Fruit fly (Drosophila melanogaster): ENCODE measurements around the gene CG16952.
A peak's percentile ranks its signal among the peaks of the same experiment; 100 is the strongest.

Gene CG16952

DNA sequence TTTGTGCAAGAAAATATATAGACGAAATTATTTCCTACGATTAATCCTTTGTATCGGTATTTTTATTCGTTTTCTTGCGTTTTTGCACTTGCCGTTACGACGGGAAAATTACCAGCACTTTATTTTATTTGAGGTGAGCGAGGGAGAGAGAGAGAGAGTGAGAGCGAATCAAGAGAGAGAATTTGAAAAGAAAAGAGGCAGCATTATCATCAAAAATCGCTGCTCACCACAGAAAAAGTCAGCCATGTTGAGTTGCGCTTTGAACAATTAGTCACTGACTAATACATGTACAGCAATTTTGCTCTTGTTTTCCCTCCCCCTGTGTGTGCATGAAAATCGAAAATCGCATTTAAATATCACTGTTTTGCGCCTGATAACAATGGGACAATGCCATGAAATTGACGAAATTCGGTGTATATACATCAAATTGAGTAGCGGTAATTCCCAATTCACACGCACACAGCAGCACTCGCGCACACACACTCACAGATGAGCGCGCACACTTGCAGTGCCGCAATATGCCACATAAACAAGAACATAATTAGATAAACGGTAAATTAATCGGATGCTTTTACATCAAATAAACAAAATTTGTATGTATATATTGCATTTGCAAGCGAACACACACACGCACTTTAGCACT is 35.3 kb upstream of the CG16952 start (continued):
- TF ChIP-seq YL-1 (GFP tag; optimal IDR thresholded peaks at IDR 0.05), result peak; percentile 44
- no peak for TF ChIP-seq kni (GFP tag; optimal IDR thresholded peaks at IDR 0.05)
- TF ChIP-seq gsb (GFP tag; IDR thresholded peaks at IDR 0.05), result no peak
- peak; percentile 50 for TF ChIP-seq sens (GFP tag)
- TF ChIP-seq prd (optimal IDR thresholded peaks at IDR 0.05), result no peak
- TF ChIP-seq prd (GFP tag; IDR thresholded peaks at IDR 0.05), result no peak
- no peak for TF ChIP-seq Dad (GFP tag; optimal IDR thresholded peaks at IDR 0.05)
- peak; percentile 0 for TF ChIP-seq CG15514 (GFP tag; optimal IDR thresholded peaks at IDR 0.05)
- TF ChIP-seq da (GFP tag; optimal IDR thresholded peaks at IDR 0.05), result no peak
- TF ChIP-seq gem (tag; optimal IDR thresholded peaks at IDR 0.05), result no peak
- TF ChIP-seq D19B (GFP tag; optimal IDR thresholded peaks at IDR 0.05), result peak; percentile 55
- no peak for TF ChIP-seq abd-A (tag; optimal IDR thresholded peaks at IDR 0.05)
- TF ChIP-seq ase (GFP tag; IDR thresholded peaks at IDR 0.05), result no peak
- TF ChIP-seq knrl (GFP tag; IDR thresholded peaks at IDR 0.05; ENCODE audit: partially characterized antibody), result no peak
- no peak for TF ChIP-seq dati (GFP tag; IDR thresholded peaks at IDR 0.05)
- no peak for TF ChIP-seq CG15011 (GFP tag; optimal IDR thresholded peaks at IDR 0.05)
- TF ChIP-seq HHEX (GFP tag; optimal IDR thresholded peaks at IDR 0.05), result no peak
- TF ChIP-seq slp2 (GFP tag; optimal IDR thresholded peaks at IDR 0.05), result no peak
- TF ChIP-seq MESR4 (GFP tag; optimal IDR thresholded peaks at IDR 0.05), result peak; percentile 60
- TF ChIP-seq CG3281 (GFP tag; optimal IDR thresholded peaks at IDR 0.05), result no peak
- TF ChIP-seq CG34422 (GFP tag; IDR thresholded peaks at IDR 0.05), result peak; percentile 18; the same call in 1 of the 3 replicates
- no peak for TF ChIP-seq CG18262 (tag; optimal IDR thresholded peaks at IDR 0.05)
- TF ChIP-seq CG15479 (GFP tag; optimal IDR thresholded peaks at IDR 0.05), result peak; percentile 17
- peak; percentile 75 for TF ChIP-seq nerfin-1 (tag; optimal IDR thresholded peaks at IDR 0.05)
- TF ChIP-seq sug (tag; optimal IDR thresholded peaks at IDR 0.05), result no peak
- TF ChIP-seq gcm2 (GFP tag; optimal IDR thresholded peaks at IDR 0.05), result no peak
- TF ChIP-seq Nf-YB (GFP tag; optimal IDR thresholded peaks at IDR 0.05), result peak; percentile 16
- peak; percentile 52 for TF ChIP-seq lbe (GFP tag; optimal IDR thresholded peaks at IDR 0.05)
- TF ChIP-seq p53 (GFP tag; optimal IDR thresholded peaks at IDR 0.05), result no peak
- no peak for TF ChIP-seq Mrtf (GFP tag; IDR thresholded peaks at IDR 0.05)
- no peak for TF ChIP-seq ci (GFP tag; IDR thresholded peaks at IDR 0.05)
- TF ChIP-seq bsh (GFP tag; optimal IDR thresholded peaks at IDR 0.05), result no peak
- TF ChIP-seq hbn (GFP tag; IDR thresholded peaks at IDR 0.05; ENCODE audit: partially characterized antibody), result peak; percentile 39; the same call in 1 of the 2 replicates
- peak; percentile 45 for TF ChIP-seq D (optimal IDR thresholded peaks at IDR 0.05)
- no peak for TF ChIP-seq D (GFP tag; optimal IDR thresholded peaks at IDR 0.05)
- peak; percentile 49 for TF ChIP-seq CG34376 (GFP tag; optimal IDR thresholded peaks at IDR 0.05)
- TF ChIP-seq ash1 (GFP tag; optimal IDR thresholded peaks at IDR 0.05), result no peak
- peak; percentile 9 for TF ChIP-seq ewg (GFP tag; optimal IDR thresholded peaks at IDR 0.05)
- no peak for TF ChIP-seq CG13775 (GFP tag; optimal IDR thresholded peaks at IDR 0.05)
- no peak for TF ChIP-seq Med (GFP tag)
- TF ChIP-seq GATAe (GFP tag; conservative IDR thresholded peaks at IDR 0.05), result no peak
- no peak for TF ChIP-seq fru (optimal IDR thresholded peaks at IDR 0.05)
- TF ChIP-seq sqz (GFP tag; optimal IDR thresholded peaks at IDR 0.05), result no peak
- TF ChIP-seq ranshi (GFP tag; IDR thresholded peaks at IDR 0.05), result no peak
- TF ChIP-seq CG18599 (GFP tag; optimal IDR thresholded peaks at IDR 0.05), result no peak
- peak; percentile 57 for TF ChIP-seq nom (GFP tag; optimal IDR thresholded peaks at IDR 0.05)
- TF ChIP-seq Elba2 (GFP tag; optimal IDR thresholded peaks at IDR 0.05), result no peak
- TF ChIP-seq CG14441 (GFP tag; IDR thresholded peaks at IDR 0.05), result no peak
- TF ChIP-seq CG10565 (GFP tag; optimal IDR thresholded peaks at IDR 0.05), result no peak
- TF ChIP-seq CrebB (tag; optimal IDR thresholded peaks at IDR 0.05), result no peak
- no peak for TF ChIP-seq twi (tag; optimal IDR thresholded peaks at IDR 0.05)

Data from whole organism, embryonic.